ENCODE assay signal across 4 worm cellular contexts in the genomic region with DNA sequence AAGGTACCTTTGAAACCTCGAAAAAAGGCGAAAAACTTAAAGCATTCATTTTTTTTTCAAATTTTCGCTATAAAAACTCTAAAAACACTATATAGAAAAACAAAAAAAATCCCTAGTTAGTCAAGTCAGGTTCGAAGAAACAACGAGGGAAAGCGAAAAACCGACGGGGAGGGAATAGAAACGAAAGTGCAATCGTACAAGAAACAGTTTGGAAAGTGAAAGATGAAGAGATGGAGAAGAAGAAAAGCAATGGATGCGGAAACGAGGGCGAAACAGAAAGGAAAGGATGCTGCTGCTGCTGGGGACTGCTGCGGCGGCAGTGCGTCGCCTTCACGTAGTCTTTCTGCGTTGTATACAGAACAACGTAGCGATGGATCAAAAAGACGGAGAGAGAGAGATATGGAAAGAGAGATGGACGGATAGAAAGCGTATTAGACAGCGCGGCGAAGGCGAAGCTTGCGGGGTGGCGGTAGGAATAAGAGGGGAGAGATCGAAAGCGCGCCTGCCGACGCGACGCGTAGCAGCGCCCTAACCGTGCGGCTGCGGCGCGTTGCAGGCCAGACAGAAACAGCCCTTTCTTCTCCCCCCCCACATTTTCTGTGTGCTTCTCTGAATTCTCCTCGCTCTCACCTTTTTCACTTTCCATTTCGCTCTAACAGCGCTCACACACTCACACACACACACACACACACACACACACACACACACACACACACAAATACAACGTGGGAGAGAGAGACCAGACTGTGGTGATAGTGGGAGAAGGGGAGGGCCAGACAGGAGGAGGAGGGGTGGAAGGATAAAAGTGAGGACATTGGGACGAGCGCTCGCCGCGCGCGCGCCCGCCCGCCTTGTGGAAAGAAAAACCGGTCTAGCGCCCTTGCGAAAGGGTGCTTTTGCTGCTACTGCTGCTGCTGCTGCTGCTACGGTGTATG.
TF ChIP-seq lines count a peak whose summit lies in the region.

No protein-coding gene starts in this region.

TF ChIP-seq in whole organism, L2 larva, 48 proteins besides CTCF, POLR2A, EP300 and RAD21 (continues in another document):
- TF ChIP-seq crh-2 (tag; optimal IDR thresholded peaks at IDR 0.05; lab: Kevin White, UChicago) (peak; percentile 92), nhr-11 (tag; optimal IDR thresholded peaks at IDR 0.05; lab: Kevin White, UChicago) (no peak), nhr-129 (tag; optimal IDR thresholded peaks at IDR 0.05; lab: Kevin White, UChicago) (peak; percentile 94), ama-1 (optimal IDR thresholded peaks at IDR 0.05; lab: Kevin White, UChicago) (no peak), sem-4 (tag; optimal IDR thresholded peaks at IDR 0.05; lab: Kevin White, UChicago) (peak; percentile 91), mab-5 (tag; optimal IDR thresholded peaks at IDR 0.05; lab: Kevin White, UChicago) (peak; percentile 60), aly-2 (tag; optimal IDR thresholded peaks at IDR 0.05; lab: Kevin White, UChicago) (no peak), ztf-4 (tag; optimal IDR thresholded peaks at IDR 0.05; lab: Kevin White, UChicago) (peak; percentile 89), fos-1 (tag; optimal IDR thresholded peaks at IDR 0.05; lab: Kevin White, UChicago) (peak; percentile 19), nhr-25 (tag; optimal IDR thresholded peaks at IDR 0.05; lab: Kevin White, UChicago) (peak; percentile 98), gmeb-1 (tag; optimal IDR thresholded peaks at IDR 0.05; lab: Kevin White, UChicago) (peak; percentile 60), nhr-12 (tag; optimal IDR thresholded peaks at IDR 0.05; lab: Kevin White, UChicago) (peak; percentile 13), F13H6.1 (tag; optimal IDR thresholded peaks at IDR 0.05; lab: Kevin White, UChicago) (peak; percentile 97), ZK546.5 (tag; optimal IDR thresholded peaks at IDR 0.05; lab: Kevin White, UChicago) (no peak), unc-55 (GFP tag; optimal IDR thresholded peaks at IDR 0.05; lab: Kevin White, UChicago) (peak; percentile 63), snpc-4 (tag; optimal IDR thresholded peaks at IDR 0.05; lab: Kevin White, UChicago) (peak; percentile 73), R02D3.7 (tag; optimal IDR thresholded peaks at IDR 0.05; lab: Kevin White, UChicago) (no peak), nhr-10 (tag; optimal IDR thresholded peaks at IDR 0.05; lab: Kevin White, UChicago) (peak; percentile 8), lin-13 (GFP tag; optimal IDR thresholded peaks at IDR 0.05; lab: Kevin White, UChicago) (peak; percentile 88), ztf-11 (tag; optimal IDR thresholded peaks at IDR 0.05; lab: Kevin White, UChicago) (no peak)

TF ChIP-seq in whole organism, L4 larva, 104 proteins besides CTCF, POLR2A, EP300 and RAD21 (continues in another document):
- peak; percentile 54 for TF ChIP-seq ceh-20 (GFP tag; IDR thresholded peaks at IDR 0.05; lab: Robert Waterston, UW)
- no peak for TF ChIP-seq R02D3.7 (tag; optimal IDR thresholded peaks at IDR 0.05; lab: Kevin White, UChicago)
- TF ChIP-seq nhr-42 (GFP tag; IDR thresholded peaks at IDR 0.05; lab: Robert Waterston, UW), result no peak
- peak; percentile 49 for TF ChIP-seq gei-8 (GFP tag; optimal IDR thresholded peaks at IDR 0.05; lab: Kevin White, UChicago)
- peak; percentile 99 for TF ChIP-seq set-16 (GFP tag; IDR thresholded peaks at IDR 0.05; lab: Robert Waterston, UW)
- no peak for TF ChIP-seq tag-97 (GFP tag; IDR thresholded peaks at IDR 0.05; lab: Robert Waterston, UW)
- no peak for TF ChIP-seq egl-43 (GFP tag; IDR thresholded peaks at IDR 0.05; lab: Robert Waterston, UW)
- peak; percentile 28 for TF ChIP-seq F10B5.3 (tag; optimal IDR thresholded peaks at IDR 0.05; lab: Kevin White, UChicago)
- peak; percentile 60 for TF ChIP-seq arid-1 (GFP tag; conservative IDR thresholded peaks at IDR 0.05; lab: Robert Waterston, UW)
- TF ChIP-seq sdz-12 (GFP tag; optimal IDR thresholded peaks at IDR 0.05; lab: Kevin White, UChicago), result no peak
- TF ChIP-seq zag-1 (tag; optimal IDR thresholded peaks at IDR 0.05; lab: Kevin White, UChicago), result no peak
- no peak for TF ChIP-seq unc-39 (tag; optimal IDR thresholded peaks at IDR 0.05; lab: Kevin White, UChicago)
- peak; percentile 48 for TF ChIP-seq Y5F2A.4 (GFP tag; optimal IDR thresholded peaks at IDR 0.05; lab: Kevin White, UChicago)
- TF ChIP-seq pha-4 (GFP tag; IDR thresholded peaks at IDR 0.05; lab: Robert Waterston, UW), result peak; percentile 90
- peak; percentile 72 for TF ChIP-seq pha-4 (tag; optimal IDR thresholded peaks at IDR 0.05; lab: Kevin White, UChicago)
- TF ChIP-seq mxl-2 (GFP tag; conservative IDR thresholded peaks at IDR 0.05; lab: Robert Waterston, UW), result peak; percentile 52; the same call in 1 of the 2 replicates
- TF ChIP-seq hmg-1.1 (GFP tag; IDR thresholded peaks at IDR 0.05; lab: Robert Waterston, UW), result peak; percentile 81
- TF ChIP-seq php-3 (GFP tag; IDR thresholded peaks at IDR 0.05; lab: Robert Waterston, UW), result no peak
- TF ChIP-seq dve-1 (tag; optimal IDR thresholded peaks at IDR 0.05; lab: Kevin White, UChicago; ENCODE audit: insufficient read depth), result peak; percentile 95
- no peak for TF ChIP-seq madf-5 (GFP tag; IDR thresholded peaks at IDR 0.05; lab: Robert Waterston, UW)
- peak; percentile 17 for TF ChIP-seq nhr-237 (tag; optimal IDR thresholded peaks at IDR 0.05; lab: Kevin White, UChicago)

TF ChIP-seq in whole organism, late embryonic, 69 proteins besides CTCF, POLR2A, EP300 and RAD21 (continues in another document):
- TF ChIP-seq tbx-2 (tag; optimal IDR thresholded peaks at IDR 0.05; lab: Kevin White, UChicago) (peak; percentile 73), ceh-9 (tag; optimal IDR thresholded peaks at IDR 0.05; lab: Kevin White, UChicago) (no peak), ttx-3 (tag; optimal IDR thresholded peaks at IDR 0.05; lab: Kevin White, UChicago) (no peak), pros-1 (tag; optimal IDR thresholded peaks at IDR 0.05; lab: Kevin White, UChicago) (peak; percentile 82), ceh-14 (tag; optimal IDR thresholded peaks at IDR 0.05; lab: Kevin White, UChicago) (peak; percentile 59), fax-1 (tag; optimal IDR thresholded peaks at IDR 0.05; lab: Kevin White, UChicago) (peak; percentile 41), unc-55 (GFP tag; optimal IDR thresholded peaks at IDR 0.05; lab: Kevin White, UChicago) (no peak), npax-4 (tag; optimal IDR thresholded peaks at IDR 0.05; lab: Kevin White, UChicago) (no peak), ceh-2 (tag; optimal IDR thresholded peaks at IDR 0.05; lab: Kevin White, UChicago) (peak; percentile 9), ets-4 (tag; optimal IDR thresholded peaks at IDR 0.05; lab: Kevin White, UChicago) (peak; percentile 46), K09A11.1 (tag; optimal IDR thresholded peaks at IDR 0.05; lab: Kevin White, UChicago; ENCODE audit: insufficient read depth) (peak; percentile 37), zip-5 (tag; optimal IDR thresholded peaks at IDR 0.05; lab: Kevin White, UChicago) (no peak), pha-2 (tag; optimal IDR thresholded peaks at IDR 0.05; lab: Kevin White, UChicago) (no peak), F13H6.1 (tag; optimal IDR thresholded peaks at IDR 0.05; lab: Kevin White, UChicago) (peak; percentile 58), rnt-1 (tag; optimal IDR thresholded peaks at IDR 0.05; lab: Kevin White, UChicago) (peak; percentile 95), dmd-4 (tag; optimal IDR thresholded peaks at IDR 0.05; lab: Kevin White, UChicago; ENCODE audit: borderline replicate concordance) (no peak), ref-2 (tag; optimal IDR thresholded peaks at IDR 0.05; lab: Kevin White, UChicago) (peak; percentile 82), ceh-30 (tag; optimal IDR thresholded peaks at IDR 0.05; lab: Kevin White, UChicago) (no peak), ama-1 (optimal IDR thresholded peaks at IDR 0.05; lab: Kevin White, UChicago) (no peak), tbx-7 (tag; optimal IDR thresholded peaks at IDR 0.05; lab: Kevin White, UChicago) (no peak), fkh-6 (tag; optimal IDR thresholded peaks at IDR 0.05; lab: Kevin White, UChicago) (peak; percentile 19), hlh-13 (GFP tag; optimal IDR thresholded peaks at IDR 0.05; lab: Kevin White, UChicago) (no peak), sox-2 (GFP tag; IDR thresholded peaks at IDR 0.05; lab: Robert Waterston, UW) (no peak)

TF ChIP-seq in whole organism, mixed stage, embryonic, 35 proteins besides CTCF, POLR2A, EP300 and RAD21 (continues in another document):
- TF ChIP-seq cnd-1 (tag; optimal IDR thresholded peaks at IDR 0.05; lab: Kevin White, UChicago) (peak; percentile 58), bed-3 (GFP tag; optimal IDR thresholded peaks at IDR 0.05; lab: Kevin White, UChicago) (peak; percentile 46), ceh-43 (GFP tag; optimal IDR thresholded peaks at IDR 0.05; lab: Kevin White, UChicago) (peak; percentile 30), M03D4.4 (tag; optimal IDR thresholded peaks at IDR 0.05; lab: Kevin White, UChicago) (peak; percentile 79), lin-13 (tag; optimal IDR thresholded peaks at IDR 0.05; lab: Kevin White, UChicago) (peak; percentile 27), sptf-1 (tag; optimal IDR thresholded peaks at IDR 0.05; lab: Kevin White, UChicago) (peak; percentile 81), elt-1 (tag; optimal IDR thresholded peaks at IDR 0.05; lab: Kevin White, UChicago; ENCODE audit: borderline replicate concordance, insufficient read depth) (peak; percentile 16), unc-39 (tag; optimal IDR thresholded peaks at IDR 0.05; lab: Kevin White, UChicago) (no peak), tbx-8 (GFP tag; optimal IDR thresholded peaks at IDR 0.05; lab: Kevin White, UChicago) (peak; percentile 23), nhr-28 (tag; optimal IDR thresholded peaks at IDR 0.05; lab: Kevin White, UChicago) (no peak), unc-120 (tag; optimal IDR thresholded peaks at IDR 0.05; lab: Kevin White, UChicago; ENCODE audit: poor library complexity, severe bottlenecking) (peak; percentile 88), blmp-1 (tag; optimal IDR thresholded peaks at IDR 0.05; lab: Kevin White, UChicago) (peak; percentile 91), lsy-2 (tag; optimal IDR thresholded peaks at IDR 0.05; lab: Kevin White, UChicago) (peak; percentile 61), ces-1 (GFP tag; optimal IDR thresholded peaks at IDR 0.05; lab: Kevin White, UChicago) (peak; percentile 43), zip-8 (tag; optimal IDR thresholded peaks at IDR 0.05; lab: Kevin White, UChicago) (no peak), mls-2 (tag; optimal IDR thresholded peaks at IDR 0.05; lab: Kevin White, UChicago) (peak; percentile 79), mep-1 (tag; optimal IDR thresholded peaks at IDR 0.05; lab: Kevin White, UChicago) (peak; percentile 48), nhr-76 (tag; optimal IDR thresholded peaks at IDR 0.05; lab: Kevin White, UChicago) (peak; percentile 59), drap-1 (GFP tag; optimal IDR thresholded peaks at IDR 0.05; lab: Kevin White, UChicago) (peak; percentile 77), ham-2 (GFP tag; optimal IDR thresholded peaks at IDR 0.05; lab: Kevin White, UChicago) (peak; percentile 100), nhr-2 (tag; optimal IDR thresholded peaks at IDR 0.05; lab: Kevin White, UChicago) (no peak), flh-1 (GFP tag; optimal IDR thresholded peaks at IDR 0.05; lab: Kevin White, UChicago) (peak; percentile 64), sem-2 (GFP tag; optimal IDR thresholded peaks at IDR 0.05; lab: Kevin White, UChicago) (peak; percentile 60), ceh-39 (tag; optimal IDR thresholded peaks at IDR 0.05; lab: Kevin White, UChicago) (no peak), elt-3 (tag; optimal IDR thresholded peaks at IDR 0.05; lab: Kevin White, UChicago) (no peak)
